Worm (Caenorhabditis elegans) whole organism, young adult: ENCODE results near the gene R04A9.6.
A peak's percentile ranks its signal among the peaks of the same experiment; 100 is the strongest.

Experiments
- C17E4.6 ChIP-seq: fragments of 200-800 bp; sonication (Bioruptor generic); IDR thresholded peaks from 2 replicates; pipeline ENCODE4 v1.3.6; 2022; ENCODE audit warnings: missing genetic modification reagents, missing genetic modification characterization, missing compliant biosample characterization
- D2030.7 ChIP-seq: fragments of 200-800 bp; sonication (Bioruptor generic); IDR thresholded peaks from 2 replicates; pipeline ENCODE4 v1.3.6; 2022; ENCODE audit warnings: missing genetic modification reagents, missing genetic modification characterization, missing compliant biosample characterization
- F33H1.4 ChIP-seq: fragments of 200-800 bp; sonication (Bioruptor generic); IDR thresholded peaks from 2 replicates; pipeline ENCODE4 v1.3.6; 2022; ENCODE audit warnings: missing genetic modification reagents, missing genetic modification characterization, missing compliant biosample characterization
- F39B2.1 ChIP-seq: fragments of 200-800 bp; sonication (Bioruptor generic); IDR thresholded peaks from 2 replicates; pipeline ENCODE4 v1.3.6; 2022; ENCODE audit warnings: missing genetic modification reagents, missing genetic modification characterization, missing compliant biosample characterization
- F52B5.7 ChIP-seq: sonication (generic microtip); optimal IDR thresholded peaks from 2 replicates; lab custom pipeline; 2016; ENCODE audit warnings: mild to moderate bottlenecking, missing genetic modification characterization, missing compliant biosample characterization
- F55B11.4 ChIP-seq: sonication (generic microtip); optimal IDR thresholded peaks from 2 replicates; lab custom pipeline; 2016; ENCODE audit warnings: missing compliant biosample characterization, missing genetic modification characterization, borderline replicate concordance; ENCODE audit not compliant: insufficient read depth
- K12H6.12 ChIP-seq: fragments of 200-800 bp; sonication (Bioruptor generic); optimal IDR thresholded peaks from 2 replicates; lab custom pipeline; 2018; ENCODE audit warnings: mild to moderate bottlenecking, missing genetic modification characterization, missing compliant biosample characterization
- Y53F4B.3 ChIP-seq: fragments of 200-800 bp; sonication (Bioruptor generic); IDR thresholded peaks from 2 replicates; pipeline ENCODE4 v1.3.6; 2022; ENCODE audit warnings: missing genetic modification reagents, missing genetic modification characterization, missing compliant biosample characterization
- Y79H2A.3 ChIP-seq: fragments of 200-800 bp; sonication (Bioruptor generic); conservative IDR thresholded peaks from 2 replicates; pipeline ENCODE4 v1.3.6; 2022; ENCODE audit warnings: missing genetic modification reagents, missing genetic modification characterization, missing compliant biosample characterization
- Y95B8A.8 ChIP-seq: fragments of 200-800 bp; sonication (Bioruptor generic); IDR thresholded peaks from 2 replicates; pipeline ENCODE4 v1.3.6; 2022; ENCODE audit warnings: missing genetic modification reagents, missing genetic modification characterization, missing compliant biosample characterization
- ZK185.1 ChIP-seq: sonication (generic microtip); optimal IDR thresholded peaks from 2 replicates; lab custom pipeline; 2016; ENCODE audit warnings: mild to moderate bottlenecking, missing genetic modification characterization, missing compliant biosample characterization; ENCODE audit not compliant: poor library complexity, severe bottlenecking
- akir-1 ChIP-seq: fragments of 200-800 bp; sonication (Bioruptor generic); optimal IDR thresholded peaks from 2 replicates; lab custom pipeline; 2018; ENCODE audit warnings: mild to moderate bottlenecking, missing genetic modification characterization, moderate library complexity, missing compliant biosample characterization
- aptf-2 ChIP-seq: fragments of 200-800 bp; sonication (Bioruptor generic); conservative IDR thresholded peaks from 2 replicates; pipeline ENCODE4 v1.3.6; 2022; ENCODE audit warnings: missing genetic modification reagents, missing genetic modification characterization, missing compliant biosample characterization
- attf-5 ChIP-seq: fragments of 200-800 bp; sonication (Bioruptor generic); optimal IDR thresholded peaks from 2 replicates; lab custom pipeline; 2018; ENCODE audit warnings: mild to moderate bottlenecking, missing genetic modification characterization, missing compliant biosample characterization
- bed-1 ChIP-seq: fragments of 200-800 bp; sonication (Bioruptor generic); IDR thresholded peaks from 2 replicates; pipeline ENCODE4 v1.3.6; 2022; ENCODE audit warnings: missing genetic modification reagents, missing genetic modification characterization, missing compliant biosample characterization
- cebp-1 ChIP-seq, 2 experiments: fragments of 200-800 bp in 1 of 2; sonication (Bioruptor generic) in 1 of 2; sonication (generic microtip) in 1 of 2; IDR thresholded peaks in 1 of 2; optimal IDR thresholded peaks in 1 of 2; 2 replicates each; pipeline versions ENCODE4 v1.3.6 to Lab custom; 2017 to 2022; ENCODE audit warnings: missing compliant biosample characterization in 2 of 2, missing genetic modification characterization in 2 of 2, mild to moderate bottlenecking in 1 of 2, missing genetic modification reagents in 1 of 2, moderate library complexity in 1 of 2
- cebp-2 ChIP-seq: fragments of 200-800 bp; sonication (Bioruptor generic); IDR thresholded peaks from 2 replicates; pipeline ENCODE4 v1.3.6; 2022; ENCODE audit warnings: missing genetic modification characterization, missing compliant biosample characterization
- ceh-100 ChIP-seq: fragments of 200-800 bp; sonication (Bioruptor generic); IDR thresholded peaks from 2 replicates; pipeline ENCODE4 v1.3.6; 2022; ENCODE audit warnings: missing genetic modification reagents, missing genetic modification characterization, missing compliant biosample characterization
- ceh-40 ChIP-seq: fragments of 200-800 bp; sonication (Bioruptor generic); IDR thresholded peaks from 2 replicates; pipeline ENCODE4 v1.3.6; 2022; ENCODE audit warnings: missing genetic modification characterization, missing compliant biosample characterization
- ceh-58 ChIP-seq: fragments of 200-800 bp; sonication (Bioruptor generic); IDR thresholded peaks from 2 replicates; pipeline ENCODE4 v1.3.6; 2022; ENCODE audit warnings: missing genetic modification characterization, missing compliant biosample characterization
- chd-7 ChIP-seq: sonication (generic microtip); optimal IDR thresholded peaks from 2 replicates; lab custom pipeline; 2016; ENCODE audit warnings: mild to moderate bottlenecking, missing genetic modification characterization, moderate library complexity, missing compliant biosample characterization
- die-1 ChIP-seq: sonication (generic microtip); optimal IDR thresholded peaks from 2 replicates; lab custom pipeline; 2016; ENCODE audit warnings: missing genotype, mild to moderate bottlenecking, missing genetic modification characterization, missing compliant biosample characterization
- dox-1 ChIP-seq: fragments of 200-800 bp; sonication (Bioruptor generic); IDR thresholded peaks from 2 replicates; pipeline ENCODE4 v1.3.6; 2022; ENCODE audit warnings: missing genetic modification reagents, missing genetic modification characterization, missing compliant biosample characterization
- ekl-4 ChIP-seq: fragments of 200-800 bp; sonication (Bioruptor generic); IDR thresholded peaks from 2 replicates; pipeline ENCODE4 v1.3.6; 2022; ENCODE audit warnings: missing genetic modification reagents, missing genetic modification characterization, missing compliant biosample characterization
- ets-4 ChIP-seq: fragments of 200-800 bp; sonication (Bioruptor generic); optimal IDR thresholded peaks from 2 replicates; lab custom pipeline; 2018; ENCODE audit warnings: mild to moderate bottlenecking, missing genetic modification characterization, missing compliant biosample characterization
- fkh-3 ChIP-seq: sonication (generic microtip); optimal IDR thresholded peaks from 2 replicates; lab custom pipeline; 2016; ENCODE audit warnings: mild to moderate bottlenecking, missing genetic modification characterization, missing compliant biosample characterization
- him-1 ChIP-seq: sonication (generic microtip); optimal IDR thresholded peaks from 2 replicates; lab custom pipeline; 2016; ENCODE audit warnings: missing genotype, missing genetic modification reagents, missing genetic modification characterization, missing compliant biosample characterization
- hlh-26 ChIP-seq: fragments of 200-800 bp; sonication (Bioruptor generic); conservative IDR thresholded peaks from 2 replicates; pipeline ENCODE4 v1.3.6; 2022; ENCODE audit warnings: missing genetic modification reagents, missing genetic modification characterization, missing compliant biosample characterization
- lin-35 ChIP-seq, 3 experiments: fragments of 150-350 bp in 2 of 3; sonication (generic microtip) in 1 of 3; optimal IDR thresholded peaks; 2 replicates each; lab custom pipeline; 2014 to 2018; ENCODE audit warnings: missing biosample characterization in 3 of 3, missing genetic modification characterization in 3 of 3, missing genetic modification reagents in 3 of 3
- lin-40 ChIP-seq: sonication (generic microtip); optimal IDR thresholded peaks from 2 replicates; lab custom pipeline; 2016; ENCODE audit warnings: missing genetic modification characterization, mild to moderate bottlenecking, missing compliant biosample characterization, missing genotype, missing genetic modification reagents
- nfya-1 ChIP-seq: sonication (generic microtip); optimal IDR thresholded peaks from 2 replicates; lab custom pipeline; 2017; ENCODE audit warnings: antibody characterized with exemption, missing compliant biosample characterization, missing genetic modification characterization, borderline replicate concordance; ENCODE audit not compliant: insufficient read depth
- nfyb-1 ChIP-seq: fragments of 200-800 bp; sonication (Bioruptor generic); IDR thresholded peaks from 2 replicates; pipeline ENCODE4 v1.3.6; 2022; ENCODE audit warnings: missing genetic modification reagents, missing genetic modification characterization, missing compliant biosample characterization
- nhr-90 ChIP-seq: sonication (generic microtip); optimal IDR thresholded peaks from 2 replicates; lab custom pipeline; 2016; ENCODE audit warnings: missing genotype, mild to moderate bottlenecking, missing genetic modification characterization, missing compliant biosample characterization
- rec-8 ChIP-seq, 2 experiments: sonication (generic microtip); optimal IDR thresholded peaks; 2 replicates each; lab custom pipeline; 2016; ENCODE audit warnings: mild to moderate bottlenecking in 2 of 2, missing genetic modification characterization in 2 of 2, missing genetic modification reagents in 2 of 2, missing genotype in 2 of 2, missing biosample characterization in 1 of 2, missing compliant biosample characterization in 1 of 2, moderate library complexity in 1 of 2
- repo-1 ChIP-seq: sonication (generic microtip); optimal IDR thresholded peaks from 2 replicates; lab custom pipeline; 2017; ENCODE audit warnings: mild to moderate bottlenecking, missing genetic modification characterization, missing compliant biosample characterization
- sdz-38 ChIP-seq: sonication (generic microtip); optimal IDR thresholded peaks from 2 replicates; lab custom pipeline; 2016; ENCODE audit warnings: missing genotype, missing genetic modification characterization, missing compliant biosample characterization
- sea-2 ChIP-seq: fragments of 200-800 bp; sonication (Bioruptor generic); IDR thresholded peaks from 2 replicates; pipeline ENCODE4 v1.3.6; 2022; ENCODE audit warnings: missing genetic modification characterization, missing compliant biosample characterization
- snpc-1.1 ChIP-seq: sonication (generic microtip); optimal IDR thresholded peaks from 2 replicates; lab custom pipeline; 2017; ENCODE audit warnings: missing genetic modification characterization, mild to moderate bottlenecking, missing compliant biosample characterization, antibody characterized with exemption, moderate library complexity, missing genotype, missing genetic modification reagents; ENCODE audit not compliant: insufficient read depth
- tbx-9 ChIP-seq: sonication (generic microtip); optimal IDR thresholded peaks from 2 replicates; lab custom pipeline; 2016; ENCODE audit warnings: borderline replicate concordance, missing genetic modification characterization, inconsistent platforms, missing compliant biosample characterization
- tlf-1 ChIP-seq: fragments of 200-800 bp; sonication (Bioruptor generic); optimal IDR thresholded peaks from 2 replicates; lab custom pipeline; 2018; ENCODE audit warnings: mild to moderate bottlenecking, missing genetic modification characterization, missing compliant biosample characterization
- unc-130 ChIP-seq: sonication (generic microtip); optimal IDR thresholded peaks from 2 replicates; lab custom pipeline; 2016; ENCODE audit warnings: missing genetic modification reagents, missing genetic modification characterization, missing compliant biosample characterization
- unc-62 ChIP-seq: fragments of 150-350 bp; optimal IDR thresholded peaks from 2 replicates; lab custom pipeline; 2014; ENCODE audit warnings: missing biosample characterization, missing genetic modification reagents, missing genetic modification characterization
- xnd-1 ChIP-seq: sonication (generic microtip); optimal IDR thresholded peaks from 2 replicates; lab custom pipeline; 2016; ENCODE audit warnings: missing genotype, missing genetic modification reagents, missing genetic modification characterization, missing compliant biosample characterization
- zim-3 ChIP-seq: sonication (generic microtip); optimal IDR thresholded peaks from 2 replicates; lab custom pipeline; 2017; ENCODE audit warnings: mild to moderate bottlenecking, missing genetic modification characterization, moderate library complexity, missing compliant biosample characterization
- ztf-22 ChIP-seq: fragments of 200-800 bp; sonication (Bioruptor generic); optimal IDR thresholded peaks from 2 replicates; lab custom pipeline; 2018; ENCODE audit warnings: mild to moderate bottlenecking, missing genetic modification characterization, moderate library complexity, missing compliant biosample characterization
- ztf-28 ChIP-seq: fragments of 200-800 bp; sonication (Bioruptor generic); IDR thresholded peaks from 2 replicates; pipeline ENCODE4 v1.3.6; 2022; ENCODE audit warnings: missing genetic modification reagents, missing genetic modification characterization, missing compliant biosample characterization
- ztf-6 ChIP-seq: fragments of 200-800 bp; sonication (Bioruptor generic); IDR thresholded peaks from 2 replicates; pipeline ENCODE4 v1.3.6; 2022; ENCODE audit warnings: missing genetic modification reagents, missing genetic modification characterization, missing compliant biosample characterization

The R04A9.6 gene

ce11 chrX:353134-353669 lies 44.2 kb upstream of the R04A9.6 start, which contains the start of gene sor-3 (continued):
- TF ChIP-seq Y79H2A.3 (GFP tag; lab: Robert Waterston, UW): no peak
- peak; percentile 91 for TF ChIP-seq lin-40 (tag; lab: Kevin White, UChicago)
- TF ChIP-seq hlh-26 (GFP tag; lab: Robert Waterston, UW): no peak
- no peak for TF ChIP-seq bed-1
- peak; percentile 66 for TF ChIP-seq snpc-1.1 (tag; lab: Kevin White, UChicago)
- no peak for TF ChIP-seq aptf-2 (GFP tag; lab: Robert Waterston, UW)
- TF ChIP-seq tbx-9 (tag; lab: Kevin White, UChicago): no peak
- 0 out of 2 replicates have a peak, but pooled peaks have one; percentile 35 for TF ChIP-seq ztf-28 (GFP tag; lab: Robert Waterston, UW)
- TF ChIP-seq F55B11.4 (tag; lab: Kevin White, UChicago): no peak
- no peak for TF ChIP-seq zim-3
- no peak for TF ChIP-seq ets-4 (GFP tag; lab: Kevin White, UChicago)
- TF ChIP-seq unc-130 (GFP tag; lab: Kevin White, UChicago): peak; percentile 54
- no peak for TF ChIP-seq ztf-22 (GFP tag; lab: Kevin White, UChicago)
- peak; percentile 76 for TF ChIP-seq K12H6.12
- TF ChIP-seq xnd-1 (tag; lab: Kevin White, UChicago): no peak
- TF ChIP-seq rec-8 (tag; optimal IDR thresholded peaks at IDR 0.05; lab: Kevin White, UChicago): peak; percentile 64 to 71
- TF ChIP-seq C17E4.6 (GFP tag; lab: Robert Waterston, UW): no peak
- peak; percentile 84 for TF ChIP-seq D2030.7
- peak; percentile 73 for TF ChIP-seq ZK185.1 (tag; lab: Kevin White, UChicago)
- TF ChIP-seq F39B2.1 (GFP tag; lab: Robert Waterston, UW): no peak
- TF ChIP-seq F33H1.4 (GFP tag; lab: Robert Waterston, UW): peak; percentile 41
- peak; percentile 72 for TF ChIP-seq him-1 (tag; lab: Kevin White, UChicago)
- no peak for TF ChIP-seq Y53F4B.3 (GFP tag; lab: Robert Waterston, UW)
- peak; percentile 78 for TF ChIP-seq dox-1 (GFP tag; lab: Robert Waterston, UW)
- TF ChIP-seq chd-7 (tag; lab: Kevin White, UChicago): peak; percentile 64
- peak in 1 of 3 experiments; percentile 71 for TF ChIP-seq lin-35 (GFP tag; optimal IDR thresholded peaks at IDR 0.05; lab: Kevin White, UChicago)
- TF ChIP-seq ztf-6 (GFP tag; lab: Robert Waterston, UW): peak; percentile 24; the same call in 1 of the 2 replicates
- peak; percentile 67 for TF ChIP-seq ekl-4 (GFP tag; lab: Robert Waterston, UW)
- TF ChIP-seq nfyb-1 (GFP tag; lab: Robert Waterston, UW): peak; percentile 85
- no peak for TF ChIP-seq nfya-1 (tag; lab: Kevin White, UChicago)
- no peak for TF ChIP-seq sdz-38 (tag; lab: Kevin White, UChicago)
- TF ChIP-seq cebp-2 (GFP tag; lab: Robert Waterston, UW): peak; percentile 62; the same call in 1 of the 2 replicates
- TF ChIP-seq akir-1 (GFP tag; lab: Kevin White, UChicago): no peak
- no peak for TF ChIP-seq Y95B8A.8 (GFP tag; lab: Robert Waterston, UW)
- TF ChIP-seq nhr-90 (tag; lab: Kevin White, UChicago): peak; percentile 84
- TF ChIP-seq unc-62: no peak
- no peak for TF ChIP-seq F52B5.7 (tag; lab: Kevin White, UChicago)
- TF ChIP-seq ceh-40 (GFP tag; lab: Robert Waterston, UW): 0 out of 2 replicates have a peak, but pooled peaks have one; percentile 38
- TF ChIP-seq tlf-1: no peak
- no peak for TF ChIP-seq cebp-1 (GFP tag; IDR thresholded peaks at IDR 0.05; lab: Robert Waterston, UW)
- TF ChIP-seq cebp-1 (tag; optimal IDR thresholded peaks at IDR 0.05; lab: Kevin White, UChicago): no peak
- TF ChIP-seq ceh-58 (GFP tag; lab: Robert Waterston, UW): no peak
- peak; percentile 69 for TF ChIP-seq attf-5 (GFP tag; lab: Kevin White, UChicago)
- TF ChIP-seq fkh-3 (tag; lab: Kevin White, UChicago): no peak
- TF ChIP-seq die-1 (tag; lab: Kevin White, UChicago): peak; percentile 91
- peak; percentile 30 for TF ChIP-seq repo-1 (tag; lab: Kevin White, UChicago)
- no peak for TF ChIP-seq ceh-100
- no peak for TF ChIP-seq sea-2 (GFP tag; lab: Robert Waterston, UW)
